Worm (Caenorhabditis elegans) whole organism, mixed stage, embryonic: ENCODE data around the gene C16C8.11.

Source experiments
- elt-3 ChIP-seq: fragments of 150-350 bp; optimal IDR thresholded peaks from 2 replicates; lab custom pipeline; 2014; ENCODE audit warnings: missing biosample characterization, missing genetic modification characterization
- nhr-28 ChIP-seq: fragments of 150-350 bp; optimal IDR thresholded peaks from 2 replicates; lab custom pipeline; 2014; ENCODE audit warnings: missing biosample characterization, missing genetic modification characterization
- nhr-76 ChIP-seq: sonication (generic microtip); optimal IDR thresholded peaks from 2 replicates; lab custom pipeline; 2017; ENCODE audit warnings: missing biosample characterization, missing genetic modification characterization
- unc-62 ChIP-seq: fragments of 150-350 bp; optimal IDR thresholded peaks from 2 replicates; lab custom pipeline; 2014; ENCODE audit warnings: missing biosample characterization, missing genetic modification reagents, missing genetic modification characterization

DNA sequence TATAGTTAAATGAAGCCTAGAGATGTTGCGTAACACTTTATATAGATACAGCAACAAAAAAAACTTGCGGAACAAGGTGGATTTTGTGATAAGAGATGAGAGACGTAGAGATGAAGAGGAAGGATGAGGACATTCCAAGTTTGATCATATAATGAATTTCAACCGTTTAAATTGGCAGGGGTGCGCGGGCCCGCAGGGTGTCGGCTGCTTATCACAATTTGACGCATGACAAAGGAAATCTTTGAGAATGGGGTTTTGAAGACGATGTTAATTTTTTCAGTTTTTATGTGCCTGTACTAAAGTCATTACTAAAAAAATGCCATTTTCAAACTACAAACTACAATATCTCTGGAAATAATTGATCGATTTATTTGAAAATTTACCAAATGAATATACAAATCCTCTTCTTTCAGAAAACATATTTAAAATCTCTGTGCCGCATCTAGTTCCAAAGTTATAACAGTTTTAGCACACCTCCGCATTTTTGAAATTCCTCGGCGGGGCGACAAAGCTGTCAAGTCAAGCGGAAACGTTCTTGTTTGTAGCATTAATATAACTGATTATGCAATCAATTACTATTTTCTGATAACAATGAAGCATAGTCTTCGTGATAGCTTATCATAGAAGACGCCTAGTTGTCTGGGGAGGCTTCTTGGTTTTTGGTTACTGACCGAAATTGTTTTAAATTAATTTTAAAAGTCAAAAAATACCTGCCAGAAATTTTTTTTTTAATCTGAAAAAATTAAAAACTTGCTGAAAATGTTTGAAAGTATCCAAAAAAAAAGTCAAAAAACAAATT lies 13.5 kb upstream of the C16C8.11 start:
- TF ChIP-seq elt-3 (no peak), unc-62 (GFP tag; lab: Kevin White, UChicago) (no peak), nhr-76 (tag; lab: Kevin White, UChicago) (no peak), nhr-28 (tag; lab: Kevin White, UChicago) (no peak)
